Worm (Caenorhabditis elegans) whole organism, young adult: ENCODE measurements around the gene bgnt-1.5.

ENCODE experiments used
- B0261.1 ChIP-seq: sonication (generic microtip); optimal IDR thresholded peaks from 2 replicates; lab custom pipeline; 2016; ENCODE audit warnings: mild to moderate bottlenecking, missing genetic modification characterization, moderate library complexity, missing compliant biosample characterization
- B0336.3 ChIP-seq: fragments of 200-800 bp; sonication (Bioruptor generic); IDR thresholded peaks from 2 replicates; pipeline ENCODE4 v1.3.6; 2022; ENCODE audit warnings: missing genetic modification characterization, missing compliant biosample characterization
- F33H1.4 ChIP-seq: fragments of 200-800 bp; sonication (Bioruptor generic); IDR thresholded peaks from 2 replicates; pipeline ENCODE4 v1.3.6; 2022; ENCODE audit warnings: missing genetic modification reagents, missing genetic modification characterization, missing compliant biosample characterization
- atf-7 ChIP-seq: sonication (generic microtip); optimal IDR thresholded peaks from 2 replicates; lab custom pipeline; 2017; ENCODE audit warnings: mild to moderate bottlenecking, missing genetic modification characterization, missing compliant biosample characterization
- ceh-79 ChIP-seq: sonication (generic microtip); optimal IDR thresholded peaks from 2 replicates; lab custom pipeline; 2017; ENCODE audit warnings: mild to moderate bottlenecking, missing genetic modification characterization, missing compliant biosample characterization
- die-1 ChIP-seq: sonication (generic microtip); optimal IDR thresholded peaks from 2 replicates; lab custom pipeline; 2016; ENCODE audit warnings: missing genotype, mild to moderate bottlenecking, missing genetic modification characterization, missing compliant biosample characterization
- lin-40 ChIP-seq: sonication (generic microtip); optimal IDR thresholded peaks from 2 replicates; lab custom pipeline; 2016; ENCODE audit warnings: missing genetic modification characterization, mild to moderate bottlenecking, missing compliant biosample characterization, missing genotype, missing genetic modification reagents
- madf-3 ChIP-seq: fragments of 200-800 bp; sonication (Bioruptor generic); IDR thresholded peaks from 2 replicates; pipeline ENCODE4 v1.3.6; 2022; ENCODE audit warnings: missing genetic modification reagents, missing genetic modification characterization, missing compliant biosample characterization
- nhr-27 ChIP-seq: fragments of 200-800 bp; sonication (Bioruptor generic); optimal IDR thresholded peaks from 2 replicates; lab custom pipeline; 2018; ENCODE audit warnings: mild to moderate bottlenecking, missing genetic modification characterization, moderate library complexity, missing compliant biosample characterization
- nhr-90 ChIP-seq: sonication (generic microtip); optimal IDR thresholded peaks from 2 replicates; lab custom pipeline; 2016; ENCODE audit warnings: missing genotype, mild to moderate bottlenecking, missing genetic modification characterization, missing compliant biosample characterization
- pha-4 ChIP-seq: fragments of 150-350 bp; sonication (generic microtip); optimal IDR thresholded peaks from 2 replicates; lab custom pipeline; 2014; ENCODE audit warnings: missing biosample characterization, missing genetic modification reagents, missing genetic modification characterization
- tbp1 ChIP-seq: fragments of 200-800 bp; sonication (Bioruptor generic); optimal IDR thresholded peaks from 2 replicates; lab custom pipeline; 2018; ENCODE audit warnings: mild to moderate bottlenecking, missing genetic modification characterization, missing compliant biosample characterization
- unc-62 ChIP-seq: fragments of 150-350 bp; optimal IDR thresholded peaks from 2 replicates; lab custom pipeline; 2014; ENCODE audit warnings: missing biosample characterization, missing genetic modification reagents, missing genetic modification characterization
- zim-3 ChIP-seq: sonication (generic microtip); optimal IDR thresholded peaks from 2 replicates; lab custom pipeline; 2017; ENCODE audit warnings: mild to moderate bottlenecking, missing genetic modification characterization, moderate library complexity, missing compliant biosample characterization

ce11 chrX:13190912-13191311, 41.2 kb downstream of the bgnt-1.5 start, which contains the start of gene gpa-6:
- TF ChIP-seq nhr-90 (tag; lab: Kevin White, UChicago) (no peak), ceh-79 (tag; lab: Kevin White, UChicago) (no peak), unc-62 (no peak), nhr-27 (tag; lab: Kevin White, UChicago) (no peak), lin-40 (tag; lab: Kevin White, UChicago) (no peak), atf-7 (no peak), B0261.1 (tag; lab: Kevin White, UChicago) (no peak), die-1 (no peak), tbp1 (GFP tag; lab: Kevin White, UChicago) (no peak), madf-3 (GFP tag; lab: Robert Waterston, UW) (no peak), B0336.3 (GFP tag; lab: Robert Waterston, UW) (no peak), zim-3 (tag; lab: Kevin White, UChicago) (no peak), pha-4 (no peak), F33H1.4 (no peak)
